Worm (Caenorhabditis elegans) whole organism, young adult: ENCODE results near the gene C06E1.7.

ENCODE experiments used
- attf-5 ChIP-seq: fragments of 200-800 bp; sonication (Bioruptor generic); optimal IDR thresholded peaks from 2 replicates; lab custom pipeline; 2018; ENCODE audit warnings: mild to moderate bottlenecking, missing genetic modification characterization, missing compliant biosample characterization
- egrh-3 ChIP-seq: fragments of 200-800 bp; sonication (Bioruptor generic); IDR thresholded peaks from 2 replicates; pipeline ENCODE4 v1.3.6; 2022; ENCODE audit warnings: missing genetic modification reagents, missing genetic modification characterization, missing compliant biosample characterization
- hmg-20 ChIP-seq: fragments of 200-800 bp; sonication (Bioruptor generic); IDR thresholded peaks from 2 replicates; pipeline ENCODE4 v1.3.6; 2022; ENCODE audit warnings: missing genetic modification reagents, missing genetic modification characterization, missing compliant biosample characterization
- pbrm-1 ChIP-seq: fragments of 200-800 bp; sonication (Bioruptor generic); IDR thresholded peaks from 2 replicates; pipeline ENCODE4 v1.3.6; 2022; ENCODE audit warnings: missing genetic modification reagents, missing genetic modification characterization, missing compliant biosample characterization
- zim-3 ChIP-seq: sonication (generic microtip); optimal IDR thresholded peaks from 2 replicates; lab custom pipeline; 2017; ENCODE audit warnings: mild to moderate bottlenecking, missing genetic modification characterization, moderate library complexity, missing compliant biosample characterization

DNA sequence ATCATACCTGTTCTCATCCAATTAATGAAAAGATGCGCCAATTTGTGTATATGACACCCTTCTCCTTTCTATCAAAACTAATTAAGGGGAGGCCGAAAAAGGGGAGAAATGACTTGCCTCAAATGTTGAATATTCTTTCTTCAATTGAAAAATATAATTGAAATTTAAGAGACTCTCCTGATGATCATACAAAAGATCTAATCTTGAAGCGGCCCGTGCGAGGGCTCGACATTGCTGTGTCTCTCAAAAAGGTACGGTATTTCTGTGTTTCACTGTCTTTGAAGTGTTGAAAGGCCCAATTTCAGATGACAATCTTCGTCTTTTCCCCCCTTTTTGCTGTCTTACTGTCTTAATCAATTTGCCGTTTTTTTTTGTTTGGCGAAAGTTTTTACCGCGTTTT lies 27.5 kb upstream of the C06E1.7 start:
- TF ChIP-seq attf-5 (GFP tag; lab: Kevin White, UChicago) (no peak), egrh-3 (GFP tag; lab: Robert Waterston, UW) (no peak), hmg-20 (no peak), zim-3 (tag; lab: Kevin White, UChicago) (no peak), pbrm-1 (GFP tag; lab: Robert Waterston, UW) (no peak)
